Worm (Caenorhabditis elegans): ENCODE measurements around the gene C55A6.11.

DNA sequence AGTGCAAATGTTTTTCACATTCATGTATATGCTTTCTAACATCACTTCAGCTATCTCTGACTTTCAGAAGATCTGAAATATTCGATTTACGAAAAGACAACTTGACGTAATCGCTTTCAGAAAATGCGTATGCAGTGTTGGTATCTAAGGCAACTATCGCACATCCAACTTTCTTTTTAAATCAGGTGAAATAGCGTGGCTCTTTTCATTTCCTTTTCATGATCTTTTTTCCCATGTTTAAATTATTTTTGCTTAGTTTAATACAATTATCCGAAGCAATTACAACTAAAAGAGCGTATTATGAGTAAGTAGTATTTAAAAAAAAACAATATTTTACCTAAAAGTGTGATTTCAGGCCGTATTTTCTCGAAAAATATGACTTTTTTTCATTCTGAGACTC is 26.5 kb downstream of the C55A6.11 start, which contains the start of gene F38B7.11:
- no peak for TF ChIP-seq fos-1 (tag; optimal IDR thresholded peaks at IDR 0.05)
- TF ChIP-seq nhr-12 (tag; optimal IDR thresholded peaks at IDR 0.05): no peak
- TF ChIP-seq unc-62 (GFP tag; optimal IDR thresholded peaks at IDR 0.05): no peak
- no peak for TF ChIP-seq ztf-11 (tag; optimal IDR thresholded peaks at IDR 0.05)
- no peak for TF ChIP-seq elt-3 (tag; optimal IDR thresholded peaks at IDR 0.05)
- TF ChIP-seq mdl-1 (tag; optimal IDR thresholded peaks at IDR 0.05): no peak
- no peak for TF ChIP-seq fkh-10 (GFP tag; optimal IDR thresholded peaks at IDR 0.05)
- no peak for TF ChIP-seq aly-2 (tag; optimal IDR thresholded peaks at IDR 0.05)
- TF ChIP-seq elt-2 (tag; optimal IDR thresholded peaks at IDR 0.05): no peak
- no peak for TF ChIP-seq fkh-2 (tag; optimal IDR thresholded peaks at IDR 0.05)
- no peak for TF ChIP-seq lin-39 (tag; optimal IDR thresholded peaks at IDR 0.05)
- TF ChIP-seq sea-2 (GFP tag; optimal IDR thresholded peaks at IDR 0.05): no peak
